Fruit fly (Drosophila melanogaster): Measurements from ENCODE around the gene Larp4B.

The Larp4B gene

DNA sequence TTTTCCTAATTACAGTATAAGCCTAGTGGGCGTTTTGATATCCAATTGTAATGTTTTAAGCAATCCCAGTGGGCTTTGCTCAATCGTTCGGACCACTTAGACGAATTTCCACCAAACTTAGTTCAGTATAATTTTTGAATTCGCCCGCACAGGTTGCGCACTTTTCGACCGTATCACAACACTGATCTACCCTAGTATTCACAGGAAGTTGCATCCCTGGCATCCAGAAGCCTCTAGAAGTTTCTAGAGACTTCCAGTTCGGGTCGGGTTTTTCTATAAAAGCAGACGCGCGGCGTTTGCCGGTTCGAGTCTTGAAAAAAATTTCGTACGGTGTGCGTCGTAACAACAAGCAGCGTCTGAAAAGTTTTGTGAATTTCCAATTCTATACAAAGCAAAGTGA, 31.7 kb upstream of the Larp4B start, which contains the start of gene Hsp83 (continued):
- TF ChIP-seq H15 (GFP tag; IDR thresholded peaks at IDR 0.05) (peak; percentile 92), pros (GFP tag; optimal IDR thresholded peaks at IDR 0.05) (peak; percentile 82), zfh1 (GFP tag; IDR thresholded peaks at IDR 0.05) (peak; percentile 97), Adf1 (GFP tag; IDR thresholded peaks at IDR 0.05) (peak; percentile 77), ttk (GFP tag; IDR thresholded peaks at IDR 0.05) (peak; percentile 89), Asciz (GFP tag; optimal IDR thresholded peaks at IDR 0.05) (peak; percentile 97), Xbp1 (GFP tag; optimal IDR thresholded peaks at IDR 0.05) (peak; percentile 87), Chrac-16 (GFP tag; optimal IDR thresholded peaks at IDR 0.05) (peak; percentile 79), fd102C (GFP tag; optimal IDR thresholded peaks at IDR 0.05) (peak; percentile 86), CG9876 (GFP tag; optimal IDR thresholded peaks at IDR 0.05) (peak; percentile 89), sug (tag; optimal IDR thresholded peaks at IDR 0.05) (peak; percentile 92), ind (GFP tag; optimal IDR thresholded peaks at IDR 0.05) (peak; percentile 84), Aef1 (GFP tag; IDR thresholded peaks at IDR 0.05) (peak; percentile 65), Dfd (GFP tag; optimal IDR thresholded peaks at IDR 0.05) (no peak), CG15514 (GFP tag; optimal IDR thresholded peaks at IDR 0.05) (no peak), aop (GFP tag; IDR thresholded peaks at IDR 0.05) (0 out of 2 replicates have a peak, but pooled peaks have one; percentile 41), odd (GFP tag; optimal IDR thresholded peaks at IDR 0.05) (peak; percentile 99), CkIIα-i1 (GFP tag; IDR thresholded peaks at IDR 0.05) (peak; percentile 26; the same call in 1 of the 2 replicates), slou (GFP tag; optimal IDR thresholded peaks at IDR 0.05) (peak; percentile 81), CG17328 (GFP tag; IDR thresholded peaks at IDR 0.05) (peak; percentile 96), CG12942 (GFP tag; optimal IDR thresholded peaks at IDR 0.05) (peak; percentile 76), wdn (GFP tag; IDR thresholded peaks at IDR 0.05) (peak; percentile 90), D (optimal IDR thresholded peaks at IDR 0.05) (no peak), D (GFP tag; optimal IDR thresholded peaks at IDR 0.05) (peak; percentile 95), CG17912 (GFP tag; optimal IDR thresholded peaks at IDR 0.05) (peak; percentile 99), ash1 (GFP tag; optimal IDR thresholded peaks at IDR 0.05) (peak; percentile 99), Ada2b (GFP tag; IDR thresholded peaks at IDR 0.05) (peak; percentile 68; the same call in 1 of the 2 replicates), ro (GFP tag; IDR thresholded peaks at IDR 0.05) (peak; percentile 40; the same call in 1 of the 2 replicates), CG2202 (tag; optimal IDR thresholded peaks at IDR 0.05) (peak; percentile 94), CG4282 (GFP tag; optimal IDR thresholded peaks at IDR 0.05) (peak; percentile 85), Oaz (GFP tag; IDR thresholded peaks at IDR 0.05) (peak; percentile 85), crp (GFP tag; optimal IDR thresholded peaks at IDR 0.05) (no peak), onecut (GFP tag; IDR thresholded peaks at IDR 0.05) (peak; percentile 96), hth (optimal IDR thresholded peaks at IDR 0.05) (no peak), ham (GFP tag; IDR thresholded peaks at IDR 0.05) (peak; percentile 45; the same call in 1 of the 2 replicates), tx (GFP tag; optimal IDR thresholded peaks at IDR 0.05) (peak; percentile 81), Mad (GFP tag; optimal IDR thresholded peaks at IDR 0.05) (peak; percentile 95), sens (GFP tag) (peak; percentile 97), CG33213 (GFP tag; optimal IDR thresholded peaks at IDR 0.05) (peak; percentile 98), sisA (GFP tag; IDR thresholded peaks at IDR 0.05) (peak; percentile 38; the same call in 1 of the 2 replicates), ato (GFP tag; IDR thresholded peaks at IDR 0.05; ENCODE audit: partially characterized antibody) (no peak), Trl (optimal IDR thresholded peaks at IDR 0.05) (no peak), Trl (GFP tag; optimal IDR thresholded peaks at IDR 0.05) (peak; percentile 97), dimm (GFP tag; IDR thresholded peaks at IDR 0.05) (peak; percentile 75), CG12744 (GFP tag; optimal IDR thresholded peaks at IDR 0.05) (peak; percentile 94), peb (GFP tag; IDR thresholded peaks at IDR 0.05) (0 out of 2 replicates have a peak, but pooled peaks have one; percentile 62), jing (GFP tag; optimal IDR thresholded peaks at IDR 0.05) (peak; percentile 79), seq (GFP tag; IDR thresholded peaks at IDR 0.05) (peak; percentile 92), cad (GFP tag; optimal IDR thresholded peaks at IDR 0.05) (no peak), stwl (tag; optimal IDR thresholded peaks at IDR 0.05) (peak; percentile 85), pnt (GFP tag; optimal IDR thresholded peaks at IDR 0.05) (peak; percentile 30), h (optimal IDR thresholded peaks at IDR 0.05) (no peak), Opbp (GFP tag; IDR thresholded peaks at IDR 0.05; ENCODE audit: partially characterized antibody) (peak; percentile 57; the same call in 2 of the 3 replicates)

All from whole organism, embryonic.